Fruit fly (Drosophila melanogaster) whole organism, embryonic: ENCODE measurements around the gene Frq2.

Source experiments
- C15 ChIP-seq: fragments of 200-800 bp; sonication (Bioruptor generic); IDR thresholded peaks from 3 replicates; pipeline ENCODE4 v1.3.6; 2022; ENCODE audit warnings: missing biosample characterization, missing genetic modification characterization
- CG10209 ChIP-seq: fragments of 200-800 bp; sonication (Bioruptor generic); optimal IDR thresholded peaks from 3 replicates; lab custom pipeline; 2017; ENCODE audit warnings: missing biosample characterization, mild to moderate bottlenecking, missing genetic modification characterization, missing genetic modification reagents
- CG10431 ChIP-seq: fragments of 200-800 bp; sonication (Bioruptor generic); optimal IDR thresholded peaks from 3 replicates; lab custom pipeline; 2018; ENCODE audit warnings: missing biosample characterization, mild to moderate bottlenecking, missing genetic modification characterization
- CG12104 ChIP-seq: fragments of 200-800 bp; sonication (Bioruptor generic); optimal IDR thresholded peaks from 3 replicates; lab custom pipeline; 2016; ENCODE audit warnings: missing biosample characterization, missing genetic modification characterization
- CG12155 ChIP-seq: fragments of 200-800 bp; sonication (Bioruptor generic); optimal IDR thresholded peaks from 3 replicates; lab custom pipeline; 2016; ENCODE audit warnings: missing biosample characterization, missing genetic modification characterization
- CG12744 ChIP-seq: fragments of 200-800 bp; sonication (Bioruptor generic); optimal IDR thresholded peaks from 2 replicates; lab custom pipeline; 2016; ENCODE audit warnings: missing biosample characterization, missing genetic modification characterization
- CG12942 ChIP-seq: fragments of 200-800 bp; sonication (Bioruptor generic); optimal IDR thresholded peaks from 3 replicates; lab custom pipeline; 2016; ENCODE audit warnings: missing biosample characterization, missing genetic modification characterization
- CG14014 ChIP-seq: fragments of 200-800 bp; sonication (Bioruptor generic); IDR thresholded peaks from 2 replicates; pipeline ENCODE4 v1.3.6; 2022; ENCODE audit warnings: missing biosample characterization, missing genetic modification characterization
- CG15601 ChIP-seq: fragments of 200-800 bp; sonication (Bioruptor generic); optimal IDR thresholded peaks from 3 replicates; lab custom pipeline; 2019; ENCODE audit warnings: missing biosample characterization, mild to moderate bottlenecking, missing genetic modification characterization, moderate library complexity
- CG17186 ChIP-seq: fragments of 200-800 bp; sonication (Bioruptor generic); optimal IDR thresholded peaks from 3 replicates; lab custom pipeline; 2017; ENCODE audit warnings: missing biosample characterization, missing genetic modification reagents, missing genetic modification characterization
- CG18011 ChIP-seq: fragments of 200-800 bp; sonication (Bioruptor generic); optimal IDR thresholded peaks from 2 replicates; lab custom pipeline; 2017; ENCODE audit warnings: missing biosample characterization, missing genetic modification characterization, mild to moderate bottlenecking, moderate library complexity, missing genotype
- CG30431 ChIP-seq: fragments of 200-800 bp; sonication (Bioruptor generic); optimal IDR thresholded peaks from 2 replicates; lab custom pipeline; 2017; ENCODE audit warnings: missing biosample characterization, missing genetic modification characterization
- CG3847 ChIP-seq: fragments of 200-800 bp; sonication (Bioruptor generic); IDR thresholded peaks from 2 replicates; pipeline ENCODE4 v1.3.6; 2022; ENCODE audit warnings: missing biosample characterization, missing genetic modification characterization
- CG42726 ChIP-seq: fragments of 200-800 bp; sonication (Bioruptor generic); IDR thresholded peaks from 2 replicates; pipeline ENCODE4 v1.3.6; 2022; ENCODE audit warnings: missing biosample characterization, missing genetic modification characterization; ENCODE audit not compliant: partially characterized antibody
- CG4360 ChIP-seq: fragments of 200-800 bp; sonication (Bioruptor generic); IDR thresholded peaks from 2 replicates; pipeline ENCODE4 v1.3.6; 2022; ENCODE audit warnings: missing biosample characterization, missing genetic modification characterization
- CG4730 ChIP-seq: fragments of 200-800 bp; sonication (Bioruptor generic); IDR thresholded peaks from 2 replicates; pipeline ENCODE4 v1.3.6; 2022; ENCODE audit warnings: missing biosample characterization, missing genetic modification characterization
- CG6654 ChIP-seq: fragments of 200-800 bp; sonication (Bioruptor generic); optimal IDR thresholded peaks from 2 replicates; lab custom pipeline; 2017; ENCODE audit warnings: missing biosample characterization, mild to moderate bottlenecking, missing genetic modification characterization
- CG7839 ChIP-seq: fragments of 200-800 bp; sonication (Bioruptor generic); optimal IDR thresholded peaks from 3 replicates; lab custom pipeline; 2018; ENCODE audit warnings: missing biosample characterization, mild to moderate bottlenecking, missing genetic modification characterization, moderate library complexity
- CG9609 ChIP-seq: fragments of 200-800 bp; sonication (Bioruptor generic); optimal IDR thresholded peaks from 3 replicates; lab custom pipeline; 2016; ENCODE audit warnings: missing biosample characterization, missing genetic modification characterization
- CTCF ChIP-seq: fragments of 200-800 bp; sonication (Bioruptor generic); optimal IDR thresholded peaks from 2 replicates; lab custom pipeline; 2017; ENCODE audit warnings: missing biosample characterization, mild to moderate bottlenecking, missing genetic modification characterization, moderate library complexity
- D19A ChIP-seq: fragments of 200-800 bp; optimal IDR thresholded peaks from 3 replicates; lab custom pipeline; 2019; ENCODE audit warnings: missing biosample characterization, mild to moderate bottlenecking, missing genetic modification characterization, moderate library complexity
- Dek ChIP-seq: fragments of 200-800 bp; sonication (Bioruptor generic); optimal IDR thresholded peaks from 3 replicates; lab custom pipeline; 2019; ENCODE audit warnings: missing biosample characterization, mild to moderate bottlenecking, missing genetic modification characterization, moderate library complexity
- Dip2 ChIP-seq: fragments of 200-800 bp; sonication (Bioruptor generic); IDR thresholded peaks from 2 replicates; pipeline ENCODE4 v1.3.6; 2022; ENCODE audit warnings: missing biosample characterization, missing genetic modification characterization
- HHEX ChIP-seq: fragments of 200-800 bp; sonication (Bioruptor generic); optimal IDR thresholded peaks from 3 replicates; lab custom pipeline; 2017; ENCODE audit warnings: missing biosample characterization, mild to moderate bottlenecking, missing genetic modification characterization, missing genetic modification reagents
- HLH54F ChIP-seq: fragments of 200-800 bp; sonication (Bioruptor generic); optimal IDR thresholded peaks from 3 replicates; lab custom pipeline; 2016; ENCODE audit warnings: missing biosample characterization, missing genetic modification characterization
- HmgZ ChIP-seq: fragments of 200-800 bp; sonication (Bioruptor generic); optimal IDR thresholded peaks from 2 replicates; lab custom pipeline; 2018; ENCODE audit warnings: missing biosample characterization, mild to moderate bottlenecking, missing genetic modification characterization
- Hsf ChIP-seq: fragments of 200-800 bp; sonication (Bioruptor generic); optimal IDR thresholded peaks from 3 replicates; lab custom pipeline; 2016; ENCODE audit warnings: missing biosample characterization, missing genetic modification characterization
- MBD-R2 ChIP-seq: fragments of 200-800 bp; sonication (Bioruptor generic); IDR thresholded peaks from 2 replicates; pipeline ENCODE4 v1.3.6; 2022; ENCODE audit warnings: missing biosample characterization, missing genetic modification characterization
- MTF-1 ChIP-seq: fragments of 200-800 bp; sonication (Bioruptor generic); optimal IDR thresholded peaks from 2 replicates; lab custom pipeline; 2018; ENCODE audit warnings: missing biosample characterization, mild to moderate bottlenecking, missing genetic modification characterization, borderline replicate concordance
- Med ChIP-seq: fragments of 200-800 bp; sonication (Bioruptor generic); peaks from one replicate; lab custom pipeline; 2016; ENCODE audit warnings: missing biosample characterization, missing genetic modification characterization, mild to moderate bottlenecking, inconsistent platforms, moderate library complexity
- Meics ChIP-seq: fragments of 200-800 bp; sonication (Bioruptor generic); optimal IDR thresholded peaks from 2 replicates; lab custom pipeline; 2017; ENCODE audit warnings: missing biosample characterization, mild to moderate bottlenecking, missing genetic modification characterization
- Ptx1 ChIP-seq: fragments of 200-800 bp; sonication (Bioruptor generic); IDR thresholded peaks from 2 replicates; pipeline ENCODE4 v1.3.6; 2022; ENCODE audit warnings: missing biosample characterization, missing genetic modification characterization
- Stat92E ChIP-seq, 3 experiments: fragments of >200 bp in 2 of 3; fragments of 200-800 bp in 1 of 3; sonication (Bioruptor generic) in 1 of 3; optimal IDR thresholded peaks; 2 replicates each; lab custom pipeline; 2017 to 2019; ENCODE audit warnings: missing biosample characterization in 3 of 3, missing genetic modification characterization in 3 of 3, mild to moderate bottlenecking in 1 of 3, moderate library complexity in 1 of 3
- ab ChIP-seq: fragments of 200-800 bp; sonication (Bioruptor generic); optimal IDR thresholded peaks from 2 replicates; lab custom pipeline; 2016; ENCODE audit warnings: missing biosample characterization, missing genetic modification characterization
- ap ChIP-seq: fragments of 200-800 bp; sonication (Bioruptor generic); IDR thresholded peaks from 2 replicates; pipeline ENCODE4 v1.3.6; 2022; ENCODE audit warnings: missing biosample characterization, missing genetic modification characterization
- bigmax ChIP-seq: fragments of 200-800 bp; sonication (Bioruptor generic); optimal IDR thresholded peaks from 2 replicates; lab custom pipeline; 2018; ENCODE audit warnings: missing biosample characterization, mild to moderate bottlenecking, missing genetic modification characterization
- br ChIP-seq: fragments of >200 bp; optimal IDR thresholded peaks from 2 replicates; lab custom pipeline; 2017
- cg ChIP-seq: fragments of 200-800 bp; sonication (Bioruptor generic); optimal IDR thresholded peaks from 3 replicates; lab custom pipeline; 2019; ENCODE audit warnings: missing biosample characterization, mild to moderate bottlenecking, missing genetic modification characterization, moderate library complexity
- chif ChIP-seq, 2 experiments: fragments of 200-800 bp; sonication (Bioruptor generic); optimal IDR thresholded peaks; 3 replicates each; lab custom pipeline; 2016; ENCODE audit warnings: missing biosample characterization in 2 of 2, missing genetic modification characterization in 2 of 2
- ci ChIP-seq: fragments of 200-800 bp; sonication (Bioruptor generic); IDR thresholded peaks from 3 replicates; pipeline ENCODE4 v1.3.6; 2022; ENCODE audit warnings: missing biosample characterization, missing genetic modification characterization
- crol ChIP-seq: fragments of 200-800 bp; sonication (Bioruptor generic); IDR thresholded peaks from 2 replicates; pipeline ENCODE4 v1.3.6; 2022; ENCODE audit warnings: missing biosample characterization, missing genetic modification characterization
- disco-r ChIP-seq: fragments of 200-800 bp; sonication (Bioruptor generic); optimal IDR thresholded peaks from 2 replicates; lab custom pipeline; 2016; ENCODE audit warnings: missing biosample characterization, missing genetic modification characterization
- mam ChIP-seq: fragments of 200-800 bp; sonication (Bioruptor generic); optimal IDR thresholded peaks from 3 replicates; lab custom pipeline; 2016; ENCODE audit warnings: missing biosample characterization, missing genetic modification characterization
- nau ChIP-seq: fragments of 200-800 bp; sonication (Bioruptor generic); optimal IDR thresholded peaks from 3 replicates; lab custom pipeline; 2017; ENCODE audit warnings: missing biosample characterization, mild to moderate bottlenecking, missing genetic modification characterization, missing genetic modification reagents
- otp ChIP-seq: fragments of 200-800 bp; sonication (Bioruptor generic); IDR thresholded peaks from 3 replicates; pipeline ENCODE4, ENCODE4 v1.3.6; 2022; ENCODE audit warnings: missing biosample characterization, missing genetic modification characterization
- phol ChIP-seq: fragments of 200-800 bp; sonication (Bioruptor generic); optimal IDR thresholded peaks from 3 replicates; lab custom pipeline; 2018; ENCODE audit warnings: missing biosample characterization, mild to moderate bottlenecking, missing genetic modification characterization, moderate library complexity
- pita ChIP-seq: fragments of 200-800 bp; sonication (Bioruptor generic); optimal IDR thresholded peaks from 2 replicates; lab custom pipeline; 2017; ENCODE audit warnings: missing biosample characterization, mild to moderate bottlenecking, missing genetic modification characterization
- pnt ChIP-seq: fragments of 200-800 bp; sonication (Bioruptor generic); optimal IDR thresholded peaks from 3 replicates; lab custom pipeline; 2016; ENCODE audit warnings: missing biosample characterization, missing genetic modification characterization
- sens ChIP-seq: fragments of 200-800 bp; sonication (Bioruptor generic); peaks from one replicate; lab custom pipeline; 2016; ENCODE audit warnings: missing biosample characterization, missing genetic modification characterization
- sr ChIP-seq: fragments of 200-800 bp; sonication (Bioruptor generic); IDR thresholded peaks from 3 replicates; pipeline ENCODE4 v1.3.6; 2022; ENCODE audit warnings: missing biosample characterization, missing genetic modification characterization
- sug ChIP-seq: fragments of 200-800 bp; optimal IDR thresholded peaks from 2 replicates; lab custom pipeline; 2019; ENCODE audit warnings: missing biosample characterization, mild to moderate bottlenecking, missing genetic modification characterization, moderate library complexity
- unpg ChIP-seq: fragments of 200-800 bp; sonication (Bioruptor generic); optimal IDR thresholded peaks from 3 replicates; lab custom pipeline; 2018; ENCODE audit warnings: missing biosample characterization, mild to moderate bottlenecking, missing genetic modification characterization, moderate library complexity
- zfh1 ChIP-seq: fragments of 200-800 bp; sonication (Bioruptor generic); IDR thresholded peaks from 3 replicates; pipeline ENCODE4 v1.3.6; 2022; ENCODE audit warnings: missing biosample characterization, missing genetic modification characterization

The Frq2 gene

DNA sequence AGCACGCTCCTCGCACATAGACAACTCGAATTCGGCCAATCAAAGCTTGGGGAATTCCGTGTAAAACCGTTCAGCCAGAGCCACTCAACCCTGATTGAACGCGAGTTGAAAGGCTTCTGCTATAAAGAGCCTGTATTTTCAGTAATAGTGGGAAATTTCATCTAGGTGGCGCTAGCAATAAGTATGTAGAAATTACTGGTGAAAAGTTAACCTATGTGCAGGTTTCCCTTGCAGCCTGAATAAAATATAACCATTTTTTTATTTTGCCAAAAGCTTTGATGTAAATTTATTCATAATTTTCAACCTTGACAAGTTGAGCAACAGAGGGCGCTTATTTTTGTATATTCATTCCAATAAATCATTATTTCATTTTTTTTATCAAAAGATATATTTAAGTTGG, 61.0 kb downstream of the Frq2 start:
- no peak for TF ChIP-seq otp (GFP tag; lab: Robert Waterston, UW)
- TF ChIP-seq MTF-1: no peak
- TF ChIP-seq CG10209: no peak
- TF ChIP-seq MBD-R2 (GFP tag; lab: Robert Waterston, UW): no peak
- TF ChIP-seq D19A (tag; lab: Kevin White, UChicago): no peak
- peak; percentile 95 for TF ChIP-seq CG15601
- no peak for TF ChIP-seq C15
- no peak for TF ChIP-seq ab (GFP tag; lab: Kevin White, UChicago)
- TF ChIP-seq ap (GFP tag; lab: Robert Waterston, UW): no peak
- TF ChIP-seq CG10431 (GFP tag; lab: Kevin White, UChicago): no peak
- no peak for TF ChIP-seq br
- no peak for TF ChIP-seq HHEX (GFP tag; lab: Kevin White, UChicago)
- TF ChIP-seq CTCF (GFP tag; lab: Kevin White, UChicago): peak; percentile 87
- TF ChIP-seq ci (GFP tag; lab: Robert Waterston, UW): no peak
- TF ChIP-seq CG18011 (GFP tag; lab: Kevin White, UChicago): no peak
- peak; percentile 60; the same call in 1 of the 2 replicates for TF ChIP-seq Dip2
- TF ChIP-seq sens (GFP tag; lab: Kevin White, UChicago): peak; percentile 68
- no peak for TF ChIP-seq HmgZ (tag; lab: Kevin White, UChicago)
- no peak for TF ChIP-seq CG12104 (GFP tag; lab: Kevin White, UChicago)
- TF ChIP-seq Meics (GFP tag; lab: Kevin White, UChicago): no peak
- TF ChIP-seq bigmax (GFP tag; lab: Kevin White, UChicago): no peak
- no peak for TF ChIP-seq sr (GFP tag; lab: Robert Waterston, UW)
- TF ChIP-seq CG4360 (GFP tag; lab: Robert Waterston, UW): no peak
- TF ChIP-seq CG17186 (GFP tag; lab: Kevin White, UChicago): no peak
- no peak for TF ChIP-seq Dek (tag; lab: Kevin White, UChicago)
- TF ChIP-seq HLH54F (GFP tag; lab: Kevin White, UChicago): no peak
- TF ChIP-seq zfh1 (GFP tag; lab: Robert Waterston, UW): no peak
- no peak for TF ChIP-seq Med (GFP tag; lab: Kevin White, UChicago)
- TF ChIP-seq CG42726 (GFP tag; lab: Robert Waterston, UW): no peak
- TF ChIP-seq CG12155: no peak
- no peak for TF ChIP-seq disco-r (GFP tag; lab: Kevin White, UChicago)
- TF ChIP-seq cg (GFP tag; lab: Kevin White, UChicago): no peak

DNA sequence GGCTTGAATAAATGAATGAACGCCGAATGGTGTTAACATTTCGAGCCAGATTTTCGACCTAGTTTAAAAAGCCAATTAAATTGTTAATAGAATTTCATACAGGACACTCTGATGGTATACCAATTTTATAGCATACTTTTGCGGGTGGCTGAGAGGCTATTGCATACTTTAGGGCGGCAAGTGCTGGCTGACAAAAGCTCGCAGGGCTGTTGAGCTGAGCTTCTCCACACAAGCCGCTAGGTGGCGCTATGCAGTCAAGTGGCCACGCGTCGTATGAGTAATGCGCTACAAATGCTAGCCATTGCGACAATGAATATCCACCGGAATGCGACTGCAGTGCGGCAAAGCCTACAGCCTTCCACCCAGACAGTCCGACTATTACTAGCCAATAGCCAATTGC, 61.9 kb downstream of the Frq2 start:
- TF ChIP-seq CG4730 (GFP tag; lab: Robert Waterston, UW): 0 out of 2 replicates have a peak, but pooled peaks have one; percentile 19
- TF ChIP-seq CTCF (GFP tag; lab: Kevin White, UChicago): peak; percentile 94
- TF ChIP-seq Ptx1: peak; percentile 47
- peak; percentile 11 for TF ChIP-seq CG7839 (tag; lab: Kevin White, UChicago)
- TF ChIP-seq CG3847: peak; percentile 33; the same call in 1 of the 2 replicates
- TF ChIP-seq CG14014: 0 out of 2 replicates have a peak, but pooled peaks have one; percentile 17
- no peak for TF ChIP-seq crol (GFP tag; lab: Robert Waterston, UW)
- TF ChIP-seq sug: no peak
- peak; percentile 8 for TF ChIP-seq CG30431
- peak; percentile 35 for TF ChIP-seq Hsf (GFP tag; lab: Kevin White, UChicago)
- TF ChIP-seq CG9609: peak; percentile 13
- peak; percentile 17 for TF ChIP-seq phol (tag; lab: Kevin White, UChicago)
- no peak for TF ChIP-seq CG12942 (GFP tag; lab: Kevin White, UChicago)
- TF ChIP-seq chif (GFP tag; optimal IDR thresholded peaks at IDR 0.05; lab: Kevin White, UChicago): peak in 1 of 2 experiments; percentile 63
- peak; percentile 36 for TF ChIP-seq mam
- TF ChIP-seq nau (GFP tag; lab: Kevin White, UChicago): no peak
- no peak for TF ChIP-seq Stat92E (GFP tag; optimal IDR thresholded peaks at IDR 0.05; lab: Kevin White, UChicago)
- TF ChIP-seq CG6654 (GFP tag; lab: Kevin White, UChicago): no peak
- peak; percentile 72 for TF ChIP-seq CG12744 (GFP tag; lab: Kevin White, UChicago)
- no peak for TF ChIP-seq unpg (GFP tag; lab: Kevin White, UChicago)
- TF ChIP-seq pnt (GFP tag; lab: Kevin White, UChicago): peak; percentile 26
- no peak for TF ChIP-seq pita (GFP tag; lab: Kevin White, UChicago)
- TF ChIP-seq ci (GFP tag; lab: Robert Waterston, UW): peak; percentile 76; the same call in 2 of the 3 replicates
